Worm (Caenorhabditis elegans): ENCODE data around the gene C04G6.4.
"Not testable (repeated sequence)": the region's sequence is repeated elsewhere in the genome, so short reads cannot be mapped to it uniquely, and the experiment has no call there.

C04G6.4 gene

DNA sequence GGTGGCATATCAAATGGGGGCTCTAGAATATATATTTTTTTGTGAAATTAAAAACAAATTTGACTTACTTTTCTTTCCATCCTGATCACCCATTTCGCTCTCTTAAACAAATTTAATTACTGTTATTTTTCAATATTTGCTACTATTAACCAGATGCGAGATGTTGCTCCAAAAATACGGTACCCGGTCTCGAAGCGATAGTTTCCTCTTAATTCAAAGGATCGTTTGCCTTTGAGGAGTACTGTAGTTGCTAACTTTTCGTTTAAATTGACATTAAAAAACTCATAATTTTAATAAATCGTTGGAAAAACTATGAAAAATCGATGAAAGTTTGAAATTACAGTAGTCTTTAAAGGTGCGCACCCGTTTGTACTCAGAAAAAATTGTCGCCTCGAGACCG, at the start of gene C04G6.4:
Gene C04G6.4 (minus strand): TSS at position 101 of the 400 bp plus-strand sequence.
- TF ChIP-seq hlh-11 (tag; optimal IDR thresholded peaks at IDR 0.05) (no peak), nhr-28 (tag; optimal IDR thresholded peaks at IDR 0.05) (no peak), tra-1 (GFP tag; IDR thresholded peaks at IDR 0.05) (no peak), aly-2 (tag; optimal IDR thresholded peaks at IDR 0.05) (no peak), lsy-2 (tag; optimal IDR thresholded peaks at IDR 0.05) (no peak), dmd-9 (GFP tag; IDR thresholded peaks at IDR 0.05) (no peak), R02D3.7 (tag; optimal IDR thresholded peaks at IDR 0.05) (no peak), madf-5 (GFP tag; IDR thresholded peaks at IDR 0.05) (no peak), F10B5.3 (tag; optimal IDR thresholded peaks at IDR 0.05) (no peak), zfp-2 (tag; optimal IDR thresholded peaks at IDR 0.05) (no peak), spr-1 (tag; optimal IDR thresholded peaks at IDR 0.05) (no peak), ZK337.2 (GFP tag; IDR thresholded peaks at IDR 0.05) (no peak), lin-1 (GFP tag; IDR thresholded peaks at IDR 0.05) (no peak), lin-15B (tag; optimal IDR thresholded peaks at IDR 0.05) (no peak)

DNA sequence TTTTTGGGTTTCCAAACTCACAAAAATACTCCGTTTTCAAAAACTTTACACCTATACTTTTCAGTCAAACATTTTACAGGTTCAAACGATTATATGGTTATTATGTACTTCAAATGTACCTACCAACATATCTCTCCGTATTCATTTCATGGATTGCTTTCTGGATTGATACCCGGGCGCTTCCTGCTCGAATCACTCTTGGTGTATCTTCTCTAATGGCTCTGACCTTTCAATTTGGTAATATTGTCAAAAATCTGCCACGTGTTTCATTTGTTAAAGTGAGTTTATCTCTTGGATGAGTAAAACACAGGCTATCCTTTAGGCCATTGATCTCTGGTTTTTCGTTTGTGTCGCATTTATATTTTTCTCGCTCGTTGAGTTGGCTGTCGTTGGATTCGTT, 48.6 kb upstream of the C04G6.4 start:
- TF ChIP-seq lin-15B (tag; optimal IDR thresholded peaks at IDR 0.05) = no peak
- peak in 1 of 2 experiments; percentile 90 for TF ChIP-seq unc-62 (GFP tag; optimal IDR thresholded peaks at IDR 0.05 in 1 of 2)
- TF ChIP-seq unc-62 (tag; optimal IDR thresholded peaks at IDR 0.05) = no peak

DNA sequence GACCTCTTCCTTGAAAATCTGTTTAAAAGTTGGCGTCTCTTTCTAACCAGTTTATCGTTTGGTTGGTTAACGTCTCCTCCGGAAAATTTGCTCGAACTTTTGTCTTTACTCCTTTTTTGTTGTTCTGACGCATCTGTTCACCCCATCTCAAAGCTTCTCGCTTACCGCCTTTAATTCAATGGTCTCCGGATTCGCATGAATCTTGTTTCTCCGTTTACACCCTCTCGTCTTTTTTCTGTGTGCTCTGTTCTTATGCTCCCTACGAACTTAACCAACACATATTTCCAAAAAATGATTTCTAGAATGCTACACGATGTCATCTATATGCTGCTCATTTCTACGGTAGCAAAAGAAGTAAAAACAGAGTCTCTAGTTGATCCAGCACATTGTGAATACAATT, 46.8 kb upstream of the C04G6.4 start, which contains the start of gene lgc-56:
Gene lgc-56 (plus strand): TSS at position 301 of the 400 bp plus-strand sequence.
- TF ChIP-seq T20F7.1 (GFP tag; optimal IDR thresholded peaks at IDR 0.05) (no peak), hlh-30 (tag; optimal IDR thresholded peaks at IDR 0.05; ENCODE audit: insufficient read depth) (no peak), daf-19 (GFP tag; conservative IDR thresholded peaks at IDR 0.05) (no peak), ceh-32 (tag; optimal IDR thresholded peaks at IDR 0.05; ENCODE audit: poor library complexity) (no peak), unc-62 (GFP tag; optimal IDR thresholded peaks at IDR 0.05 in 1 of 2) (peak in 1 of 2 experiments; percentile 22), unc-62 (tag; optimal IDR thresholded peaks at IDR 0.05) (no peak), mep-1 (tag; optimal IDR thresholded peaks at IDR 0.05) (no peak), tra-1 (GFP tag; IDR thresholded peaks at IDR 0.05) (no peak), T26A8.4 (GFP tag; IDR thresholded peaks at IDR 0.05) (no peak)

DNA sequence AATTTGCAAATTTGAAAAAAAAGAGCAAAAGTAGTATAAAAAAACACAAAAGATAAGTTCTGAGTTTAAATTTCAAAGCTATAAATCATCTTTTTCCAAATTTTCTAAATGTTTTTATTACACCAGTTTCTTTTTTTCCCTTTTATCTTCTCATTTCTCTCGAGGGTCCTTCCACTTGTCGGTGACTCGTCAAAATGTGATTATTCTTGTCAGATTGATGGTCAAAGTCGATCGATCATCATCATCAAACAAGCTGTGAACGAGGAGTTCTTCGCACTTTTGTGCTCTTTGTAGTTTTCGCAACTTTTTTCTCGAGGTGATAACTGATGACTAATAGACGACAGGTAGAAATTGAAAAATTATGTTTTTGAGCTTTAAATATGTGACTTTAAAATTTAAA, 37.4 kb upstream of the C04G6.4 start:
- peak; percentile 90; the same call in 1 of the 2 replicates for TF ChIP-seq ceh-20 (GFP tag; IDR thresholded peaks at IDR 0.05)
- TF ChIP-seq mxl-2 (GFP tag; conservative IDR thresholded peaks at IDR 0.05) = no peak

DNA sequence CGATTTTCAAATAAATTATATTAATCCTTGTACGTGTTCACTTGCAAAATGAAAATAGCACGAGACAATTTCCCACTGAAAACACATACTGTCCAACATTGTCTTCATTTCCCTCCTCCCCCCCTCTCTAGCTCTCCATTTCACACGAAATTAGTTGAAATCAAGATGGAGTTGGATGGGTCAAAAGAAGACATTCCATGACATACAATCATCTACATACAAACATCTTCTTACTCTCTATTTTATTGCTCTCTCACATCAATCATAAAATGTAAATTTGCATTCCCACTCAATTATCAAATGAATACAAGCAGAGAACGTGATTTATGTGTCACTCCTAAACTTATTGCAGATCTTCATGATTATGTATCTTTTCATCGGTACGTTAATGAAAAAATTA, 32.5 kb upstream of the C04G6.4 start, which contains the start of gene srsy-1:
Gene srsy-1 (plus strand): TSS at position 301 of the 400 bp plus-strand sequence.
- TF ChIP-seq unc-130 (GFP tag; optimal IDR thresholded peaks at IDR 0.05) (no peak), gei-8 (GFP tag; optimal IDR thresholded peaks at IDR 0.05) (no peak), egl-43 (GFP tag; IDR thresholded peaks at IDR 0.05) (no peak), lin-38 (GFP tag; IDR thresholded peaks at IDR 0.05) (no peak), jun-1 (tag; optimal IDR thresholded peaks at IDR 0.05) (no peak), tra-1 (GFP tag; IDR thresholded peaks at IDR 0.05) (no peak)

DNA sequence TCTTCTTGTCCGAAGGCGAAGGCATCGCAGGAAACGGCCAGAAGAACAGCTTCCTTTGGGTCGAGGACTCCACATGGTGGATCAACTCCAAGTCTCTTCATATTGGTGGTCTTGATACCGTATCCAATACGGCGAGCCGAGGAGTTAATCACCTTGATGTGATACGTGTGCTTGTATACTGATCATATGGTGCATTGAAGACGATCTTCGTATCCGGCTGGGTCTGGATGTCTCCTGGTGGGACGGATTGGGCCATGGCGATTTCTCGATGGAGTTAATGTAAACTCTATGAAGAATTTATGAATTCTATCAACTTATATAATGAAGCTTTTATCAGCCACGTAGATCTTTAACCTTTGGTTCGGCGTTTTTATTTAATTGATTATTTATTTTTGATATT, 32.0 kb upstream of the C04G6.4 start, which contains the start of gene msp-74:
Gene msp-74 (minus strand): TSS at position 101 of the 400 bp plus-strand sequence.
- TF ChIP-seq pqm-1 (tag; optimal IDR thresholded peaks at IDR 0.05); ceh-82 (tag; optimal IDR thresholded peaks at IDR 0.05); egl-43 (GFP tag; IDR thresholded peaks at IDR 0.05): not testable (repeated sequence)
